Worm (Caenorhabditis elegans) whole organism, midembryonic: ENCODE measurements around the gene sec-23.

ENCODE experiments used
- T22C8.4 ChIP-seq: fragments of 200-800 bp; sonication (Bioruptor generic); IDR thresholded peaks from 2 replicates; pipeline ENCODE4 v1.3.6; 2022; ENCODE audit warnings: missing genetic modification characterization, missing compliant biosample characterization
- cog-1 ChIP-seq: sonication (generic microtip); optimal IDR thresholded peaks from 2 replicates; lab custom pipeline; 2016; ENCODE audit warnings: missing genetic modification characterization, missing compliant biosample characterization
- flt-1 ChIP-seq: fragments of 200-800 bp; sonication (Bioruptor generic); IDR thresholded peaks from 2 replicates; pipeline ENCODE4 v1.3.6; 2022; ENCODE audit warnings: missing genetic modification characterization, missing compliant biosample characterization
- klf-2 ChIP-seq: fragments of 200-800 bp; sonication (Bioruptor generic); conservative IDR thresholded peaks from 2 replicates; pipeline ENCODE4 v1.3.6; 2022; ENCODE audit warnings: missing genetic modification reagents, missing genetic modification characterization, missing compliant biosample characterization
- med-1 ChIP-seq: sonication (generic microtip); optimal IDR thresholded peaks from 2 replicates; lab custom pipeline; 2017; ENCODE audit warnings: missing genetic modification characterization, mild to moderate bottlenecking, missing compliant biosample characterization, antibody characterized with exemption, missing genetic modification reagents; ENCODE audit not compliant: insufficient read depth
- ref-1 ChIP-seq: fragments of 200-800 bp; sonication (Bioruptor generic); conservative IDR thresholded peaks from 2 replicates; pipeline ENCODE4 v1.3.6; 2022; ENCODE audit warnings: missing genetic modification reagents, missing genetic modification characterization, missing compliant biosample characterization
- tab-1 ChIP-seq: fragments of 200-800 bp; sonication (Bioruptor generic); IDR thresholded peaks from 2 replicates; pipeline ENCODE4 v1.3.6; 2022; ENCODE audit warnings: missing genetic modification characterization, missing compliant biosample characterization
- ztf-29 ChIP-seq: fragments of 200-800 bp; sonication (Bioruptor generic); IDR thresholded peaks from 2 replicates; pipeline ENCODE4 v1.3.6; 2022; ENCODE audit warnings: missing genetic modification reagents, missing genetic modification characterization, missing compliant biosample characterization

ce11 chrV:20059370-20059769 is 31.7 kb upstream of the sec-23 start:
- TF ChIP-seq T22C8.4 (no peak), med-1 (GFP tag; lab: Kevin White, UChicago) (no peak), klf-2 (GFP tag; lab: Robert Waterston, UW) (no peak), flt-1 (GFP tag; lab: Robert Waterston, UW) (no peak), ref-1 (GFP tag; lab: Robert Waterston, UW) (no peak), ztf-29 (no peak), cog-1 (no peak), tab-1 (GFP tag; lab: Robert Waterston, UW) (no peak)
